Worm (Caenorhabditis elegans) whole organism, young adult: Measurements from ENCODE around the gene elt-6.

Source experiments
- T26A5.8 ChIP-seq: sonication (generic microtip); optimal IDR thresholded peaks from 2 replicates; lab custom pipeline; 2016; ENCODE audit warnings: missing genetic modification characterization, missing compliant biosample characterization
- Y53G8AR.9 ChIP-seq: fragments of 200-800 bp; sonication (Bioruptor generic); conservative IDR thresholded peaks from 2 replicates; pipeline ENCODE4 v1.3.6; 2022; ENCODE audit warnings: missing genetic modification reagents, missing genetic modification characterization, missing compliant biosample characterization
- akir-1 ChIP-seq: fragments of 200-800 bp; sonication (Bioruptor generic); optimal IDR thresholded peaks from 2 replicates; lab custom pipeline; 2018; ENCODE audit warnings: mild to moderate bottlenecking, missing genetic modification characterization, moderate library complexity, missing compliant biosample characterization
- attf-3 ChIP-seq: fragments of 200-800 bp; sonication (Bioruptor generic); conservative IDR thresholded peaks from 2 replicates; pipeline ENCODE4 v1.3.6; 2022; ENCODE audit warnings: missing genetic modification reagents, missing genetic modification characterization, missing compliant biosample characterization
- ccch-3 ChIP-seq: fragments of 200-800 bp; sonication (Bioruptor generic); optimal IDR thresholded peaks from 2 replicates; lab custom pipeline; 2018; ENCODE audit warnings: mild to moderate bottlenecking, missing genetic modification characterization, missing compliant biosample characterization
- ceh-79 ChIP-seq: sonication (generic microtip); optimal IDR thresholded peaks from 2 replicates; lab custom pipeline; 2017; ENCODE audit warnings: mild to moderate bottlenecking, missing genetic modification characterization, missing compliant biosample characterization
- dpl-1 ChIP-seq: fragments of 150-350 bp; optimal IDR thresholded peaks from 2 replicates; lab custom pipeline; 2014; ENCODE audit warnings: missing biosample characterization, missing genetic modification reagents, missing genetic modification characterization
- efl-1 ChIP-seq: fragments of 150-350 bp; optimal IDR thresholded peaks from 2 replicates; lab custom pipeline; 2014; ENCODE audit warnings: missing biosample characterization, missing genetic modification reagents, missing genetic modification characterization
- nhr-90 ChIP-seq: sonication (generic microtip); optimal IDR thresholded peaks from 2 replicates; lab custom pipeline; 2016; ENCODE audit warnings: missing genotype, mild to moderate bottlenecking, missing genetic modification characterization, missing compliant biosample characterization
- pbrm-1 ChIP-seq: fragments of 200-800 bp; sonication (Bioruptor generic); IDR thresholded peaks from 2 replicates; pipeline ENCODE4 v1.3.6; 2022; ENCODE audit warnings: missing genetic modification reagents, missing genetic modification characterization, missing compliant biosample characterization
- tlf-1 ChIP-seq: fragments of 200-800 bp; sonication (Bioruptor generic); optimal IDR thresholded peaks from 2 replicates; lab custom pipeline; 2018; ENCODE audit warnings: mild to moderate bottlenecking, missing genetic modification characterization, missing compliant biosample characterization
- unc-62 ChIP-seq: fragments of 150-350 bp; optimal IDR thresholded peaks from 2 replicates; lab custom pipeline; 2014; ENCODE audit warnings: missing biosample characterization, missing genetic modification reagents, missing genetic modification characterization

DNA sequence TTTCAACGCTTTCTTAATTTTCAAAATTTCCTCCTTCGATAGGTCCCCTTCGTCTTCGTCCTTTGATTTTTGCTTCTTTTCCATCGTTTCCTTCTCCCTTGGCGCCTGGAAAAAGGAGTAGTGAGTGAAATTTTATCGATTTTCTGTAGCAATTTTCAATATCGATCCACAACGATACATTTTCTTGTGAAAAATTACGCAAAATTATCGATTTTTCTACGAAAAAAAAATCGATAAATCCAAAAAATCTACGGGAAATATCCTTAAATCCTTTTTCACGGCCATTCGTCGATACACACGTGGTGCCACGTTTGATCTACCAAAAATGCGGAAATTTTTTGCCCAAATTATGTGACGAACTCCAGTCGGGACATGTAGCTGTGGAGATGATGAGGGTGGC lies 53.3 kb downstream of the elt-6 start:
- no peak for TF ChIP-seq T26A5.8
- no peak for TF ChIP-seq nhr-90 (tag; lab: Kevin White, UChicago)
- TF ChIP-seq ccch-3 (GFP tag; lab: Kevin White, UChicago) = no peak
- no peak for TF ChIP-seq ceh-79 (tag; lab: Kevin White, UChicago)
- no peak for TF ChIP-seq efl-1
- TF ChIP-seq tlf-1 (GFP tag; lab: Kevin White, UChicago) = no peak
- no peak for TF ChIP-seq pbrm-1
- no peak for TF ChIP-seq akir-1
- TF ChIP-seq attf-3 (GFP tag; lab: Robert Waterston, UW) = no peak
- no peak for TF ChIP-seq unc-62
- no peak for TF ChIP-seq dpl-1
- no peak for TF ChIP-seq Y53G8AR.9 (GFP tag; lab: Robert Waterston, UW)
